Fruit fly (Drosophila melanogaster) Kc167 (cell line): ENCODE results near the gene CG43750.

Source experiments
- Myc ChIP-seq: fragments of >200 bp; optimal IDR thresholded peaks from 2 replicates; lab custom pipeline; 2017; ENCODE audit warnings: missing external identifiers
- Sin3A ChIP-seq: fragments of >200 bp; optimal IDR thresholded peaks from 2 replicates; lab custom pipeline; 2018; ENCODE audit warnings: missing external identifiers
- h ChIP-seq: fragments of >200 bp; optimal IDR thresholded peaks from 3 replicates; lab custom pipeline; 2018; ENCODE audit warnings: missing external identifiers
- insv ChIP-seq: fragments of >200 bp; optimal IDR thresholded peaks from 3 replicates; lab custom pipeline; 2018; ENCODE audit warnings: missing external identifiers
- psq ChIP-seq: fragments of >200 bp; optimal IDR thresholded peaks from 2 replicates; lab custom pipeline; 2017; ENCODE audit warnings: missing external identifiers
- ttk ChIP-seq: sonication (Bioruptor generic); optimal IDR thresholded peaks from 2 replicates; lab custom pipeline; 2017; ENCODE audit warnings: missing external identifiers

- no peak for TF ChIP-seq psq (lab: Kevin White, UChicago)
- TF ChIP-seq insv (lab: Kevin White, UChicago), result no peak
- TF ChIP-seq h, result no peak
- no peak for TF ChIP-seq Sin3A (lab: Kevin White, UChicago)
- TF ChIP-seq ttk (lab: Kevin White, UChicago), result no peak
- TF ChIP-seq Myc, result no peak
These were observed 18.9 kb downstream of the CG43750 start, which contains the start of gene CG3597 for dm6 chr2L:2371406-2372111.
